Worm (Caenorhabditis elegans): ENCODE measurements around the gene egg-3.

DNA sequence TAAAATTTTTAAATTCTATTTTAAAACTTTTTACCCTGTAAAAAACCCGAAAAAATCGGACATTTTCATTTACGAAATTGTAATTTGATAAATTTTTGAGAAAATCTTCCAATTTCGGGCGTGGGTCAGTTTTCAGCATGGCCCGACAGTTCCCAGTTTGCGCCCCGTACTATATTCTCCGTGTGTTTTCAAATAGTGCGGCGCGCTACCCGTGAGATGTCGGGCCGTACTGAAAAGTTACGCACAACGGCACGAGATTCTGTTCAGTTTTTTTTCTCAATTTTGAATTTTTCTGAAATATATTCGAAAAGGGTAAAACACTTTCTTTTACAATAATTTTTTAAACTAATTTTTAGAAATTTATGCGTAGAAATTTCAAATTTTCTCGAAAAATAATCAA lies 37.2 kb downstream of the egg-3 start:
- TF ChIP-seq tab-1 (GFP tag; IDR thresholded peaks at IDR 0.05) (no peak), cog-1 (tag; optimal IDR thresholded peaks at IDR 0.05) (no peak), med-1 (GFP tag; optimal IDR thresholded peaks at IDR 0.05; ENCODE audit: insufficient read depth) (no peak), ztf-23 (GFP tag; IDR thresholded peaks at IDR 0.05) (no peak), klf-2 (GFP tag; conservative IDR thresholded peaks at IDR 0.05) (no peak), T22C8.4 (GFP tag; IDR thresholded peaks at IDR 0.05) (no peak), ztf-29 (GFP tag; IDR thresholded peaks at IDR 0.05) (no peak), flt-1 (GFP tag; IDR thresholded peaks at IDR 0.05) (no peak), ref-1 (GFP tag; conservative IDR thresholded peaks at IDR 0.05) (no peak)

All from whole organism, midembryonic.